Fruit fly (Drosophila melanogaster): ENCODE results near the gene CG31111.

Gene CG31111

DNA sequence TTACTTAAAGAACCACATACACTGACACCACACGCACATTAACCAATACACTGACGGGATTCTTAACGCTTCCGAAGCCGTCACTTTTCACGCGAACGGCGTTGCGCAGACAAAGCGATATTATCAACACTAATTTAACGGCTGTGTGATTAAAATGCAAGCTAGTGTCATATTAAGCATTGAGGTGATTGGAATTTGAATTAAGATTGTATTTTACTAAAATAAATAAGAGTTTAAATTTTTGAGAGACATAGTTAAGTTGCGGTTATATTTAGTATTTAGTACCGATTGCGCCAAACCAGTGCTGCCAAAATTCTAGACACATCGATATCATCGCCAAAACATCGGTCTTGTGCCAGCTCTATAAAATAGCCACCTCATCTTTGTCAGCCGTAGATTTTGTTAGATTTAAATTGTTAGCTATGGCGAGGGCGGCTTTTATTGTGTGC, 16.9 kb downstream of the CG31111 start, which contains the start of the genes Ythdf and bai (continued):
- no peak for TF ChIP-seq CG17328 (GFP tag; IDR thresholded peaks at IDR 0.05)
- no peak for TF ChIP-seq Fer3 (tag; optimal IDR thresholded peaks at IDR 0.05)
- TF ChIP-seq Med (GFP tag): peak; percentile 73
- TF ChIP-seq exex (tag; optimal IDR thresholded peaks at IDR 0.05): peak; percentile 49
- TF ChIP-seq CG9876 (GFP tag; optimal IDR thresholded peaks at IDR 0.05): no peak
- TF ChIP-seq tup (GFP tag; optimal IDR thresholded peaks at IDR 0.05): peak; percentile 13
- TF ChIP-seq hbn (GFP tag; IDR thresholded peaks at IDR 0.05; ENCODE audit: partially characterized antibody): peak; percentile 81
- peak; percentile 41 for TF ChIP-seq CG3995 (GFP tag; optimal IDR thresholded peaks at IDR 0.05)
- no peak for TF ChIP-seq dimm (GFP tag; IDR thresholded peaks at IDR 0.05)
- peak; percentile 86 for TF ChIP-seq CG14860 (GFP tag; IDR thresholded peaks at IDR 0.05; ENCODE audit: partially characterized antibody)
- TF ChIP-seq slou (GFP tag; optimal IDR thresholded peaks at IDR 0.05): peak; percentile 37
- TF ChIP-seq sqz (GFP tag; optimal IDR thresholded peaks at IDR 0.05): no peak
- peak; percentile 9 for TF ChIP-seq Sry-β (GFP tag; optimal IDR thresholded peaks at IDR 0.05)
- peak; percentile 91 for TF ChIP-seq knrl (GFP tag; IDR thresholded peaks at IDR 0.05; ENCODE audit: partially characterized antibody)
- TF ChIP-seq Dref (GFP tag; IDR thresholded peaks at IDR 0.05): peak; percentile 84
- TF ChIP-seq Oli (tag; optimal IDR thresholded peaks at IDR 0.05): no peak
- TF ChIP-seq Dbx (GFP tag; IDR thresholded peaks at IDR 0.05): peak; percentile 56; the same call in 1 of the 3 replicates
- no peak for TF ChIP-seq prd (optimal IDR thresholded peaks at IDR 0.05)
- TF ChIP-seq prd (GFP tag; IDR thresholded peaks at IDR 0.05): no peak
- peak; percentile 75 for TF ChIP-seq CG9797 (GFP tag; optimal IDR thresholded peaks at IDR 0.05)
- TF ChIP-seq Camta (GFP tag; optimal IDR thresholded peaks at IDR 0.05): peak; percentile 30
- TF ChIP-seq ranshi (GFP tag; IDR thresholded peaks at IDR 0.05): no peak
- no peak for TF ChIP-seq CG10274 (GFP tag; optimal IDR thresholded peaks at IDR 0.05)
- TF ChIP-seq bab2 (GFP tag; optimal IDR thresholded peaks at IDR 0.05): no peak
- no peak for TF ChIP-seq seq (GFP tag; IDR thresholded peaks at IDR 0.05)
- TF ChIP-seq CG1602 (GFP tag; optimal IDR thresholded peaks at IDR 0.05): peak; percentile 14
- no peak for TF ChIP-seq Kr (GFP tag; optimal IDR thresholded peaks at IDR 0.05)
- TF ChIP-seq Dp (GFP tag; optimal IDR thresholded peaks at IDR 0.05): peak; percentile 47
- no peak for TF ChIP-seq p53 (GFP tag; optimal IDR thresholded peaks at IDR 0.05)
- peak; percentile 48 for TF ChIP-seq zen (tag; optimal IDR thresholded peaks at IDR 0.05)
- TF ChIP-seq ERR (GFP tag; optimal IDR thresholded peaks at IDR 0.05): peak; percentile 13
- TF ChIP-seq Max (GFP tag; optimal IDR thresholded peaks at IDR 0.05): peak; percentile 59
- TF ChIP-seq klu (GFP tag; IDR thresholded peaks at IDR 0.05): no peak
- peak; percentile 67 for TF ChIP-seq lilli (GFP tag; optimal IDR thresholded peaks at IDR 0.05)
- TF ChIP-seq pum (GFP tag; optimal IDR thresholded peaks at IDR 0.05): no peak
- no peak for TF ChIP-seq B-H1 (GFP tag; IDR thresholded peaks at IDR 0.05)
- TF ChIP-seq Chrac-16 (GFP tag; optimal IDR thresholded peaks at IDR 0.05): peak; percentile 25
- peak; percentile 94 for TF ChIP-seq CG7928 (GFP tag; optimal IDR thresholded peaks at IDR 0.05)
- TF ChIP-seq zen2 (GFP tag; IDR thresholded peaks at IDR 0.05; ENCODE audit: partially characterized antibody): no peak; the same call in 1 of the 3 replicates
- TF ChIP-seq Hmr (GFP tag; optimal IDR thresholded peaks at IDR 0.05): no peak
- TF ChIP-seq CG33557 (GFP tag; optimal IDR thresholded peaks at IDR 0.05): peak; percentile 47
- no peak for TF ChIP-seq mirr (GFP tag; optimal IDR thresholded peaks at IDR 0.05)
- no peak for TF ChIP-seq ind (GFP tag; optimal IDR thresholded peaks at IDR 0.05)
- TF ChIP-seq tna (GFP tag; IDR thresholded peaks at IDR 0.05; ENCODE audit: partially characterized antibody): peak; percentile 72
- no peak for TF ChIP-seq Xrp1 (GFP tag; IDR thresholded peaks at IDR 0.05)
- TF ChIP-seq CG30403 (GFP tag; optimal IDR thresholded peaks at IDR 0.05): peak; percentile 64
- peak; percentile 13 for TF ChIP-seq CG34376 (GFP tag; optimal IDR thresholded peaks at IDR 0.05)
- peak; percentile 89 for TF ChIP-seq Myb (GFP tag; optimal IDR thresholded peaks at IDR 0.05)
- no peak for TF ChIP-seq GATAe (GFP tag; conservative IDR thresholded peaks at IDR 0.05)
- TF ChIP-seq Stat92E (GFP tag; optimal IDR thresholded peaks at IDR 0.05): no peak
- peak; percentile 61 for TF ChIP-seq CHES-1-like (GFP tag; optimal IDR thresholded peaks at IDR 0.05)
